Worm (Caenorhabditis elegans) whole organism, young adult: ENCODE results near the gene C45G9.14.
A peak's percentile ranks its signal among the peaks of the same experiment; 100 is the strongest.

Experiments
- C06A6.2 ChIP-seq: fragments of 200-800 bp; sonication (Bioruptor generic); conservative IDR thresholded peaks from 2 replicates; pipeline ENCODE4 v1.3.6; 2022; ENCODE audit warnings: missing genetic modification characterization, missing compliant biosample characterization
- C17E4.6 ChIP-seq: fragments of 200-800 bp; sonication (Bioruptor generic); IDR thresholded peaks from 2 replicates; pipeline ENCODE4 v1.3.6; 2022; ENCODE audit warnings: missing genetic modification reagents, missing genetic modification characterization, missing compliant biosample characterization
- D2030.7 ChIP-seq: fragments of 200-800 bp; sonication (Bioruptor generic); IDR thresholded peaks from 2 replicates; pipeline ENCODE4 v1.3.6; 2022; ENCODE audit warnings: missing genetic modification reagents, missing genetic modification characterization, missing compliant biosample characterization
- F10E7.11 ChIP-seq: sonication (generic microtip); optimal IDR thresholded peaks from 2 replicates; lab custom pipeline; 2017; ENCODE audit warnings: mild to moderate bottlenecking, missing genetic modification characterization, moderate library complexity, missing compliant biosample characterization
- F23B12.7 ChIP-seq: sonication (generic microtip); optimal IDR thresholded peaks from 2 replicates; lab custom pipeline; 2017; ENCODE audit warnings: missing genetic modification characterization, mild to moderate bottlenecking, missing compliant biosample characterization, antibody characterized with exemption, moderate library complexity; ENCODE audit not compliant: insufficient read depth
- F37B4.10 ChIP-seq: fragments of 200-800 bp; sonication (Bioruptor generic); IDR thresholded peaks from 2 replicates; pipeline ENCODE4 v1.3.6; 2022; ENCODE audit warnings: missing genetic modification characterization, missing compliant biosample characterization
- F49E8.2 ChIP-seq: sonication (generic microtip); optimal IDR thresholded peaks from 3 replicates; lab custom pipeline; 2017; ENCODE audit warnings: missing genetic modification characterization, mild to moderate bottlenecking, missing compliant biosample characterization, antibody characterized with exemption, moderate library complexity; ENCODE audit not compliant: insufficient read depth
- F52B5.7 ChIP-seq: sonication (generic microtip); optimal IDR thresholded peaks from 2 replicates; lab custom pipeline; 2016; ENCODE audit warnings: mild to moderate bottlenecking, missing genetic modification characterization, missing compliant biosample characterization
- F55B11.4 ChIP-seq: sonication (generic microtip); optimal IDR thresholded peaks from 2 replicates; lab custom pipeline; 2016; ENCODE audit warnings: missing compliant biosample characterization, missing genetic modification characterization, borderline replicate concordance; ENCODE audit not compliant: insufficient read depth
- K11D2.4 ChIP-seq: fragments of 200-800 bp; sonication (Bioruptor generic); IDR thresholded peaks from 2 replicates; pipeline ENCODE4 v1.3.6; 2022; ENCODE audit warnings: missing genetic modification reagents, missing genetic modification characterization, missing compliant biosample characterization
- T07F8.4 ChIP-seq: sonication (generic microtip); optimal IDR thresholded peaks from 2 replicates; lab custom pipeline; 2016; ENCODE audit warnings: mild to moderate bottlenecking, missing genetic modification characterization, moderate library complexity, missing compliant biosample characterization
- ZK185.1 ChIP-seq: sonication (generic microtip); optimal IDR thresholded peaks from 2 replicates; lab custom pipeline; 2016; ENCODE audit warnings: mild to moderate bottlenecking, missing genetic modification characterization, missing compliant biosample characterization; ENCODE audit not compliant: poor library complexity, severe bottlenecking
- aptf-2 ChIP-seq: fragments of 200-800 bp; sonication (Bioruptor generic); conservative IDR thresholded peaks from 2 replicates; pipeline ENCODE4 v1.3.6; 2022; ENCODE audit warnings: missing genetic modification reagents, missing genetic modification characterization, missing compliant biosample characterization
- athp-1 ChIP-seq: sonication (generic microtip); optimal IDR thresholded peaks from 2 replicates; lab custom pipeline; 2017; ENCODE audit warnings: mild to moderate bottlenecking, missing genetic modification characterization, missing compliant biosample characterization
- attf-3 ChIP-seq: fragments of 200-800 bp; sonication (Bioruptor generic); conservative IDR thresholded peaks from 2 replicates; pipeline ENCODE4 v1.3.6; 2022; ENCODE audit warnings: missing genetic modification reagents, missing genetic modification characterization, missing compliant biosample characterization
- attf-6 ChIP-seq: fragments of 200-800 bp; sonication (Bioruptor generic); IDR thresholded peaks from 2 replicates; pipeline ENCODE4 v1.3.6; 2022; ENCODE audit warnings: missing genetic modification reagents, missing genetic modification characterization, missing compliant biosample characterization
- bed-2 ChIP-seq: fragments of 200-800 bp; sonication (Bioruptor generic); IDR thresholded peaks from 2 replicates; pipeline ENCODE4 v1.3.6; 2022; ENCODE audit warnings: missing genetic modification reagents, missing genetic modification characterization, missing compliant biosample characterization
- cebp-2 ChIP-seq: fragments of 200-800 bp; sonication (Bioruptor generic); IDR thresholded peaks from 2 replicates; pipeline ENCODE4 v1.3.6; 2022; ENCODE audit warnings: missing genetic modification characterization, missing compliant biosample characterization
- ceh-100 ChIP-seq: fragments of 200-800 bp; sonication (Bioruptor generic); IDR thresholded peaks from 2 replicates; pipeline ENCODE4 v1.3.6; 2022; ENCODE audit warnings: missing genetic modification reagents, missing genetic modification characterization, missing compliant biosample characterization
- ceh-27 ChIP-seq: fragments of 200-800 bp; sonication (Bioruptor generic); optimal IDR thresholded peaks from 2 replicates; lab custom pipeline; 2018; ENCODE audit warnings: mild to moderate bottlenecking, missing genetic modification characterization, moderate library complexity, missing compliant biosample characterization
- ceh-79 ChIP-seq: sonication (generic microtip); optimal IDR thresholded peaks from 2 replicates; lab custom pipeline; 2017; ENCODE audit warnings: mild to moderate bottlenecking, missing genetic modification characterization, missing compliant biosample characterization
- chd-7 ChIP-seq: sonication (generic microtip); optimal IDR thresholded peaks from 2 replicates; lab custom pipeline; 2016; ENCODE audit warnings: mild to moderate bottlenecking, missing genetic modification characterization, moderate library complexity, missing compliant biosample characterization
- dox-1 ChIP-seq: fragments of 200-800 bp; sonication (Bioruptor generic); IDR thresholded peaks from 2 replicates; pipeline ENCODE4 v1.3.6; 2022; ENCODE audit warnings: missing genetic modification reagents, missing genetic modification characterization, missing compliant biosample characterization
- dpl-1 ChIP-seq: fragments of 150-350 bp; optimal IDR thresholded peaks from 2 replicates; lab custom pipeline; 2014; ENCODE audit warnings: missing biosample characterization, missing genetic modification reagents, missing genetic modification characterization
- egrh-3 ChIP-seq: fragments of 200-800 bp; sonication (Bioruptor generic); IDR thresholded peaks from 2 replicates; pipeline ENCODE4 v1.3.6; 2022; ENCODE audit warnings: missing genetic modification reagents, missing genetic modification characterization, missing compliant biosample characterization
- ekl-4 ChIP-seq: fragments of 200-800 bp; sonication (Bioruptor generic); IDR thresholded peaks from 2 replicates; pipeline ENCODE4 v1.3.6; 2022; ENCODE audit warnings: missing genetic modification reagents, missing genetic modification characterization, missing compliant biosample characterization
- fkh-3 ChIP-seq: sonication (generic microtip); optimal IDR thresholded peaks from 2 replicates; lab custom pipeline; 2016; ENCODE audit warnings: mild to moderate bottlenecking, missing genetic modification characterization, missing compliant biosample characterization
- him-1 ChIP-seq: sonication (generic microtip); optimal IDR thresholded peaks from 2 replicates; lab custom pipeline; 2016; ENCODE audit warnings: missing genotype, missing genetic modification reagents, missing genetic modification characterization, missing compliant biosample characterization
- hlh-12 ChIP-seq: sonication (generic microtip); optimal IDR thresholded peaks from 2 replicates; lab custom pipeline; 2016; ENCODE audit warnings: missing genetic modification characterization, missing compliant biosample characterization
- hmg-1.2 ChIP-seq: fragments of 200-800 bp; sonication (Bioruptor generic); IDR thresholded peaks from 2 replicates; pipeline ENCODE4 v1.3.6; 2022; ENCODE audit warnings: missing genetic modification reagents, missing genetic modification characterization, missing compliant biosample characterization
- lin-40 ChIP-seq: sonication (generic microtip); optimal IDR thresholded peaks from 2 replicates; lab custom pipeline; 2016; ENCODE audit warnings: missing genetic modification characterization, mild to moderate bottlenecking, missing compliant biosample characterization, missing genotype, missing genetic modification reagents
- lir-1 ChIP-seq: fragments of 200-800 bp; sonication (Bioruptor generic); conservative IDR thresholded peaks from 2 replicates; pipeline ENCODE4 v1.3.6; 2022; ENCODE audit warnings: missing genetic modification reagents, missing genetic modification characterization, missing compliant biosample characterization
- lsl-1 ChIP-seq: fragments of 200-800 bp; sonication (Bioruptor generic); optimal IDR thresholded peaks from 2 replicates; lab custom pipeline; 2018; ENCODE audit warnings: mild to moderate bottlenecking, missing genetic modification characterization, moderate library complexity, missing compliant biosample characterization
- madf-3 ChIP-seq: fragments of 200-800 bp; sonication (Bioruptor generic); IDR thresholded peaks from 2 replicates; pipeline ENCODE4 v1.3.6; 2022; ENCODE audit warnings: missing genetic modification reagents, missing genetic modification characterization, missing compliant biosample characterization
- nfya-1 ChIP-seq: sonication (generic microtip); optimal IDR thresholded peaks from 2 replicates; lab custom pipeline; 2017; ENCODE audit warnings: antibody characterized with exemption, missing compliant biosample characterization, missing genetic modification characterization, borderline replicate concordance; ENCODE audit not compliant: insufficient read depth
- nhr-80 ChIP-seq: sonication (generic microtip); optimal IDR thresholded peaks from 2 replicates; lab custom pipeline; 2016; ENCODE audit warnings: missing genetic modification characterization, missing compliant biosample characterization
- nhr-90 ChIP-seq: sonication (generic microtip); optimal IDR thresholded peaks from 2 replicates; lab custom pipeline; 2016; ENCODE audit warnings: missing genotype, mild to moderate bottlenecking, missing genetic modification characterization, missing compliant biosample characterization
- snpc-3.4 ChIP-seq: sonication (generic microtip); optimal IDR thresholded peaks from 2 replicates; lab custom pipeline; 2017; ENCODE audit warnings: missing genetic modification characterization, mild to moderate bottlenecking, missing compliant biosample characterization, antibody characterized with exemption, moderate library complexity, missing genotype, missing genetic modification reagents
- sptf-2 ChIP-seq: fragments of 200-800 bp; sonication (Bioruptor generic); optimal IDR thresholded peaks from 2 replicates; lab custom pipeline; 2018; ENCODE audit warnings: mild to moderate bottlenecking, missing genetic modification characterization, missing compliant biosample characterization
- tbp1 ChIP-seq: fragments of 200-800 bp; sonication (Bioruptor generic); optimal IDR thresholded peaks from 2 replicates; lab custom pipeline; 2018; ENCODE audit warnings: mild to moderate bottlenecking, missing genetic modification characterization, missing compliant biosample characterization
- xnd-1 ChIP-seq: sonication (generic microtip); optimal IDR thresholded peaks from 2 replicates; lab custom pipeline; 2016; ENCODE audit warnings: missing genotype, missing genetic modification reagents, missing genetic modification characterization, missing compliant biosample characterization
- zim-3 ChIP-seq: sonication (generic microtip); optimal IDR thresholded peaks from 2 replicates; lab custom pipeline; 2017; ENCODE audit warnings: mild to moderate bottlenecking, missing genetic modification characterization, moderate library complexity, missing compliant biosample characterization
- ztf-18 ChIP-seq: sonication (generic microtip); optimal IDR thresholded peaks from 2 replicates; lab custom pipeline; 2016; ENCODE audit warnings: missing genotype, mild to moderate bottlenecking, missing genetic modification characterization, missing compliant biosample characterization
- ztf-22 ChIP-seq: fragments of 200-800 bp; sonication (Bioruptor generic); optimal IDR thresholded peaks from 2 replicates; lab custom pipeline; 2018; ENCODE audit warnings: mild to moderate bottlenecking, missing genetic modification characterization, moderate library complexity, missing compliant biosample characterization
- ztf-6 ChIP-seq: fragments of 200-800 bp; sonication (Bioruptor generic); IDR thresholded peaks from 2 replicates; pipeline ENCODE4 v1.3.6; 2022; ENCODE audit warnings: missing genetic modification reagents, missing genetic modification characterization, missing compliant biosample characterization

The C45G9.14 gene

ce11 chrIII:5078062-5078461 is 33.3 kb downstream of the C45G9.14 start (continued):
- TF ChIP-seq nhr-80 (tag; lab: Kevin White, UChicago) (peak; percentile 76), ztf-6 (no peak), ztf-18 (tag; lab: Kevin White, UChicago) (no peak), F10E7.11 (no peak), xnd-1 (tag; lab: Kevin White, UChicago) (no peak), nfya-1 (tag; lab: Kevin White, UChicago) (no peak), athp-1 (tag; lab: Kevin White, UChicago) (no peak), sptf-2 (GFP tag; lab: Kevin White, UChicago) (no peak), bed-2 (GFP tag; lab: Robert Waterston, UW) (no peak), ceh-100 (GFP tag; lab: Robert Waterston, UW) (no peak), fkh-3 (tag; lab: Kevin White, UChicago) (no peak), ztf-22 (no peak), snpc-3.4 (tag; lab: Kevin White, UChicago) (no peak), lir-1 (no peak), dox-1 (GFP tag; lab: Robert Waterston, UW) (peak; percentile 21; the same call in 1 of the 2 replicates), K11D2.4 (GFP tag; lab: Robert Waterston, UW) (no peak), ZK185.1 (no peak), F55B11.4 (tag; lab: Kevin White, UChicago) (no peak), attf-3 (GFP tag; lab: Robert Waterston, UW) (no peak), zim-3 (tag; lab: Kevin White, UChicago) (no peak), ceh-79 (tag; lab: Kevin White, UChicago) (no peak), C17E4.6 (GFP tag; lab: Robert Waterston, UW) (no peak), T07F8.4 (tag; lab: Kevin White, UChicago) (no peak), hlh-12 (tag; lab: Kevin White, UChicago) (no peak), hmg-1.2 (GFP tag; lab: Robert Waterston, UW) (peak; percentile 16; the same call in 1 of the 2 replicates), dpl-1 (GFP tag; lab: Kevin White, UChicago) (no peak), lsl-1 (GFP tag; lab: Kevin White, UChicago) (no peak), attf-6 (GFP tag; lab: Robert Waterston, UW) (no peak)

DNA sequence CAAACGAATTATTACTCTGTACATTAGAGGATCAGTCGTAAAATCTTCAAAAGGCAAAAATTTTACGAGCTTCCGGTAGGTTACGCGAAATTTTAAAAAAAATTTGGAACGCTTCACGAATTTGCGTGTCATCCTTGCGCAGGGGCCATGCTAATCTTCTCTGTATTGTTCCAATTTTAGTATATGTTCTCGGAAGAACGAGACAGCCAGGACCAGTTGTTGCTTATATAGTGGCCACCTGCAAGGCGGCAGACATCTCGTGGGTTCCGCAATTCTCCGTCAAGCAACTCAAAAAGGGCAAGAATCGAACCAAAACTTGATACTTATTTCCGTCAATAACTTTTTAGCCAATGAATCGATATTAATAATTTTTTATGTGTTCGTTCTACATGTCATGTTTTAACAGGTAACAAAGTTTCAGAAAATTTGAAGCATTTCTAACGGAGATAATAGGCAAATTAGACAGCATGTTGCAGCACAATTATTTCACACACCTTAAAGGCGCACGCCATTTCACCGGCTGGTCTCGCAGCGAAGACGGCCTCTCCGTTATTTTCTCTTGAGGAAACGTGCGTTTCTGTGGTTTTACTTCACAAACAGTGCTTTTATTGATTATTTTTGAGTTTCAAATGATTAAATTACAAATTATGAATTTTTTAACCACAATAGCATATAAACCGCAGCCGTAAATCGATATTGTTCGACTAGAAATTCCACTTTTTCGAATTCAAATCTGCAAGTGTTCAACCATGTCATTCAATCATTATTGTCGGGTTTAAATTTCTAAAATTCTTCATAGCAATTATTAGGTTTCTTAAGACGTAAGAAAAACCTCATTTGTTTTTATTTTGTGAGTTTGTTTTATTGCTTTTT is 36.1 kb downstream of the C45G9.14 start:
- TF ChIP-seq F37B4.10 (GFP tag; lab: Robert Waterston, UW) (0 out of 2 replicates have a peak, but pooled peaks have one; percentile 73), K11D2.4 (GFP tag; lab: Robert Waterston, UW) (peak; percentile 82), F49E8.2 (tag; lab: Kevin White, UChicago) (peak; percentile 64), ceh-100 (GFP tag; lab: Robert Waterston, UW) (peak; percentile 81), C06A6.2 (GFP tag; lab: Robert Waterston, UW) (peak; percentile 74), nhr-90 (peak; percentile 89), egrh-3 (0 out of 2 replicates have a peak, but pooled peaks have one; percentile 28), tbp1 (GFP tag; lab: Kevin White, UChicago) (peak; percentile 86), chd-7 (tag; lab: Kevin White, UChicago) (peak; percentile 86), ekl-4 (GFP tag; lab: Robert Waterston, UW) (peak; percentile 91), lin-40 (tag; lab: Kevin White, UChicago) (peak; percentile 91), him-1 (peak; percentile 86), F23B12.7 (tag; lab: Kevin White, UChicago) (peak; percentile 69), aptf-2 (GFP tag; lab: Robert Waterston, UW) (0 out of 2 replicates have a peak, but pooled peaks have one; percentile 23), ceh-27 (GFP tag; lab: Kevin White, UChicago) (peak; percentile 65), F10E7.11 (peak; percentile 79), D2030.7 (GFP tag; lab: Robert Waterston, UW) (peak; percentile 83), F52B5.7 (tag; lab: Kevin White, UChicago) (peak; percentile 90), cebp-2 (GFP tag; lab: Robert Waterston, UW) (peak; percentile 86; the same call in 1 of the 2 replicates), C17E4.6 (GFP tag; lab: Robert Waterston, UW) (peak; percentile 81), madf-3 (GFP tag; lab: Robert Waterston, UW) (peak; percentile 76; the same call in 1 of the 2 replicates)
